Worm (Caenorhabditis elegans): ENCODE results near the gene aat-3.

Gene aat-3

DNA sequence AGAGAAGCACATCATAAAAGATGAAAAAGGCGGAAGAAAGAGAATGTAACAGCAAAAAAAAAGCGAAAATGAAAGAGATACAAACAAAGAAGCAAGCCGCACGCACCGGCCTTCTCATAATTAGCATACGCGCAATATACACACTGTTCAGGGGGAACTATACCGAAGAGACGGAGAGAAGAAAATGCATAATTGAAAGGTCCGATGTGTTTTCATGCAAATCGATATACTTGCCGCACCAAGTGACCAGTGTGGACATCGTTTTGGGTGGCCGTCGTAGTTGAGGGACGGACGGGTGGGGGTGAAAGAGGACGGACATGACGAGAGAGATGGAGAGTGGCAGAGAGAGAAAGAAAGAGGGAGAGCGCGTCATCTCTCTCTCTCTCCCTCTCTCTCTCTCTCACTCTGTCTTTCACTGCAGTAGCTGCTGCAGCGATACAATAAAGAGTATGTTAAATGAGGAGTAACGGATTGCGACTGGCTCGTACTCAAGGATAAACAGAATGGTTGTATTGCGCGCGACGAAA lies 15.8 kb upstream of the aat-3 start (continued):
- TF ChIP-seq dox-1 (GFP tag; IDR thresholded peaks at IDR 0.05) (0 out of 2 replicates have a peak, but pooled peaks have one; percentile 67), let-526 (GFP tag; IDR thresholded peaks at IDR 0.05) (0 out of 2 replicates have a peak, but pooled peaks have one; percentile 5), zfh-2 (GFP tag; conservative IDR thresholded peaks at IDR 0.05) (peak; percentile 95), hmg-1.2 (GFP tag; IDR thresholded peaks at IDR 0.05) (peak; percentile 53; the same call in 1 of the 2 replicates), egrh-3 (GFP tag; IDR thresholded peaks at IDR 0.05) (peak; percentile 71), K11D2.4 (GFP tag; IDR thresholded peaks at IDR 0.05) (0 out of 2 replicates have a peak, but pooled peaks have one; percentile 46), pbrm-1 (GFP tag; IDR thresholded peaks at IDR 0.05) (0 out of 2 replicates have a peak, but pooled peaks have one; percentile 46), repo-1 (tag; optimal IDR thresholded peaks at IDR 0.05) (no peak), chd-7 (tag; optimal IDR thresholded peaks at IDR 0.05) (peak; percentile 56)

DNA sequence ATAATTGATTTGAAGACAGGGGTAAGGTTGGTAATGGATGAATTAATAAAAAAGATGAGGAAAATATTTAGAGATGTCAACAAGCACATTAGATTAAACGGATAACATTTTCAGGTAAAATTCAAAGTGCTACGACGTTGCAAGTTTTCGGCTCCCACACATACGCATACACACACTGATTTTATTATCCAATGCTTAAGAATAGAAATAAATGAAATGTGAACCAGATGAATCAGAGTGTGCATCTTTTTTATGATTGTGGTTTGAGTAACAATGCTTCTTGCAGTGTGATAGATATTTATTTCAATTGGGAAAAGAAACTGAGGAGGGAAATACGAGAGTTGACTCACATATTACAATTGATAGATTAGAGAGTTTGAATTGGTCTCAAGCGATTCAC lies 13.3 kb upstream of the aat-3 start:
- TF ChIP-seq F55B11.4 (tag; optimal IDR thresholded peaks at IDR 0.05; ENCODE audit: borderline replicate concordance, insufficient read depth): no peak
- no peak for TF ChIP-seq rec-8 (tag; optimal IDR thresholded peaks at IDR 0.05)
- TF ChIP-seq nhr-80 (tag; optimal IDR thresholded peaks at IDR 0.05): no peak
- no peak for TF ChIP-seq F57C9.4 (tag; optimal IDR thresholded peaks at IDR 0.05)
- no peak for TF ChIP-seq unc-130 (GFP tag; optimal IDR thresholded peaks at IDR 0.05)
- TF ChIP-seq tlf-1 (GFP tag; optimal IDR thresholded peaks at IDR 0.05): no peak
- no peak for TF ChIP-seq lin-54 (GFP tag; optimal IDR thresholded peaks at IDR 0.05)
- TF ChIP-seq mes-4 (tag; optimal IDR thresholded peaks at IDR 0.05): no peak
- TF ChIP-seq ztf-25 (GFP tag; IDR thresholded peaks at IDR 0.05): no peak
- TF ChIP-seq nhr-27 (tag; optimal IDR thresholded peaks at IDR 0.05): no peak
- no peak for TF ChIP-seq cebp-2 (GFP tag; IDR thresholded peaks at IDR 0.05)

DNA sequence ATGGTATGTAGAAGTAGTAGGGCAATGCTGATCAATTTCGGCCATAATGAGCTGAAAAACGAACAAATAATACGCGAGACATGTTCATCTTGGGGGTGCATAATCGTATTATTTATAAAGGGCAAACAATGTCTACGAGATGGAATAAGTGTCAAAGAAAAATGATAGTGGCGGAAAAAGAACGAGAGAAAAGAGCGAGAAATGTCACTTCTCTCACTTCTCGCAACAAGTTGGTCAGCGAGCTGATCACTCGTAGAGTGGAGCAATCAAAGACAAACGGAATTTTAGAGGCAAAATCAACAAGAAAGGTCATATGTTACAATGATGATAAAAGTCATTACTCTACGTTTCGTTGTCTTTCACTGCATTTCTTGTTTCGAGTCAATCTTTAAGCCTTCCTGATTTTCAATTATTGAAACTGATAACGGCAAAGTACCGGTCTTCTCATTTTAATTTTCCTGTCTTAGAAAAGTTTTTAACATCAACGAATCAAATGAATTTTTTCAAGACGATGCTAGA lies 11.0 kb upstream of the aat-3 start, which contains the start of gene F52H2.3:
F52H2.3 (minus strand) TSS at position 51 of the 519 bp plus-strand sequence.
- peak; percentile 17 for TF ChIP-seq atf-7 (tag; optimal IDR thresholded peaks at IDR 0.05)
- no peak for TF ChIP-seq cebp-1 (GFP tag; IDR thresholded peaks at IDR 0.05)
- TF ChIP-seq cebp-1 (tag; optimal IDR thresholded peaks at IDR 0.05): peak; percentile 16
- TF ChIP-seq let-607 (tag; optimal IDR thresholded peaks at IDR 0.05): no peak
- TF ChIP-seq nhr-80 (tag; optimal IDR thresholded peaks at IDR 0.05): peak; percentile 87
- TF ChIP-seq Y95B8A.8 (GFP tag; IDR thresholded peaks at IDR 0.05): no peak
- TF ChIP-seq nfyb-1 (GFP tag; IDR thresholded peaks at IDR 0.05): 0 out of 2 replicates have a peak, but pooled peaks have one; percentile 46
- no peak for TF ChIP-seq madf-10 (tag; optimal IDR thresholded peaks at IDR 0.05)

DNA sequence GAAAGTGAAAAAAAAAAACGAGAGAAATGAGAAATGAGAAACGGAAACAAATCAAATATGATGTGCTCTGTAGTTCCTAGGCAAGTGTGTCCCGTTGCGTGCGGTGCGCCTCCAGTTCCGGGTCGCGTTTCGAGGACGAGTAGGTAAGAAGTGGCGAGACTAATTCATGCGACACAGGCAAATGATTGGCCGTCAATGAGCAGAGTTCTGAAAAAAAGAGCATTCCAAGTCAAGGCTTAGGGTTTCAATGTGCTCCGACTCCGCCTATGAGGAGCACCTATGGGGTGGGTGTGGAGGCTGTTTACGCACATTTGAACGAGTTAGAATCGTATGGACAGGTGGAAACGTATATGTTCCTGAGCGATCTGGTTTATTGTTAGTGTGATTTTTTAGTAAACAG lies 8.7 kb upstream of the aat-3 start:
- TF ChIP-seq tbp1 (GFP tag; optimal IDR thresholded peaks at IDR 0.05): peak; percentile 2
- TF ChIP-seq Y95B8A.8 (GFP tag; IDR thresholded peaks at IDR 0.05): 0 out of 2 replicates have a peak, but pooled peaks have one; percentile 23
- TF ChIP-seq dox-1 (GFP tag; IDR thresholded peaks at IDR 0.05): peak; percentile 64
- TF ChIP-seq sea-2 (GFP tag; IDR thresholded peaks at IDR 0.05): no peak
- peak; percentile 82 for TF ChIP-seq ets-4 (GFP tag; optimal IDR thresholded peaks at IDR 0.05)
- no peak for TF ChIP-seq egl-18 (GFP tag; IDR thresholded peaks at IDR 0.05)
- TF ChIP-seq cebp-1 (GFP tag; IDR thresholded peaks at IDR 0.05): no peak
- peak; percentile 24 for TF ChIP-seq cebp-1 (tag; optimal IDR thresholded peaks at IDR 0.05)
- peak; percentile 93 for TF ChIP-seq nhr-80 (tag; optimal IDR thresholded peaks at IDR 0.05)
- TF ChIP-seq zfh-2 (GFP tag; conservative IDR thresholded peaks at IDR 0.05): no peak; the same call in 1 of the 2 replicates
- peak; percentile 15 for TF ChIP-seq nhr-90 (tag; optimal IDR thresholded peaks at IDR 0.05)
